Fruit fly (Drosophila melanogaster): ENCODE measurements around the gene CG10903.

The CG10903 gene

DNA sequence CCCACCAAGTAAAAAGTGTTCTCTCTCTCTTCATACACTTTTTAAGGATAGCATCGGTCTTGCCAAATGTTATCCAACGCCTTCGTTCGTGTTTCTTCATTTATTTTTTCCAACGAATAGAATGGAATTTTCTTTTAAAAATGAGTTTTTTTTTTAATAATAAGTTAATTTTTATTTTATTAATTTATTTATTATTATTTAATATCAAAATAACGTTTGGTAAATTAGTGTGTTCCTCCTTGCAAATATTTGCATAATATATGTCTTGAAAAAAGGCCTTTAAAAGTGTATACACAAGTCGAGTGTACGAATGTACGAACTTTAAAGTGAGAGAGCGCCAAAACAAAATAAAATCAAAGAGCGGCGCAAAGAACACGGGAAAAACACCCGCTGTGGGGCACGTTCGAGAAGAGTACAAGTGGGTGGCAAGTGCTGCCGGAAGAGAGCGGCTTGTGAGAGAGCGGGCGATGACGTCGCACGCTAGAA lies 3.0 kb upstream of the CG10903 start (continued):
- no peak for TF ChIP-seq jumu (GFP tag; optimal IDR thresholded peaks at IDR 0.05)
- no peak for TF ChIP-seq emc (GFP tag; optimal IDR thresholded peaks at IDR 0.05)
- TF ChIP-seq trh (GFP tag; optimal IDR thresholded peaks at IDR 0.05) = peak; percentile 43
- no peak; the same call in 2 of the 3 replicates for TF ChIP-seq CG34224 (GFP tag; IDR thresholded peaks at IDR 0.05; ENCODE audit: partially characterized antibody)
- no peak for TF ChIP-seq ab (GFP tag; optimal IDR thresholded peaks at IDR 0.05)
- peak; percentile 40 for TF ChIP-seq CG13894 (tag; optimal IDR thresholded peaks at IDR 0.05)
- TF ChIP-seq Hsf (GFP tag; optimal IDR thresholded peaks at IDR 0.05) = peak; percentile 48
- TF ChIP-seq CoRest (tag; optimal IDR thresholded peaks at IDR 0.05) = peak; percentile 97

DNA sequence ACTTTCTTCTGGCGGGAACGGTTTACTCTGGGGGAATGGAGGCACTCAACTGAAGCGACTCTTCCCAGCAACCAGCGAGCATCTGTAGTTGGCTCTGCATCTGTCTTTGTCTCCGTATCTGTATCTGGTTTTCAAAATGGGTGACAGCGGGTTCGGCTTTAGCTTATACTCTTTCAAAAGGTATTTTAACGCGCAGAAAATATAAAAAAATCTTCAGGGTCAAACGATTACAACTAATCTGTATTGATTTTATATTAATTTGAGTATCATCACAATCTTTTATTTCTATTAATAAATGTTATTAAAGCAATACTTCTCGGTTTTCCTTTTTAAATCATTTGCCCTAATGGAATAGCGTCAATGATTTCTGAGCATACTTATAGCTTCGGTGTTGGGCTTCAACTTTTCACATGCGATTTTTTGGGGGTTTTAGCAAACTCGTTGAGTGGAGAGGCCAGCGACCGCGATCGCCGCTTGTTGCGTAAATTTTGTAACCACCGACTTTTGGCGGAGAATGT lies 656 bp upstream of the CG10903 start, which contains the start of gene ImpE3:
Gene ImpE3, minus strand, starts transcription at position 51 of the 518 bp plus-strand sequence.
- peak; percentile 82 for TF ChIP-seq D19A (tag; optimal IDR thresholded peaks at IDR 0.05)
- TF ChIP-seq gem (tag; optimal IDR thresholded peaks at IDR 0.05) = peak; percentile 32
- no peak for TF ChIP-seq maf-S (GFP tag; optimal IDR thresholded peaks at IDR 0.05)
- peak; percentile 66 for TF ChIP-seq lbe (GFP tag; optimal IDR thresholded peaks at IDR 0.05)
- no peak for TF ChIP-seq scrt (GFP tag; optimal IDR thresholded peaks at IDR 0.05)
- peak; percentile 23 for TF ChIP-seq corto (GFP tag; optimal IDR thresholded peaks at IDR 0.05)
- TF ChIP-seq Rfx (GFP tag; IDR thresholded peaks at IDR 0.05) = 0 out of 2 replicates have a peak, but pooled peaks have one; percentile 10

DNA sequence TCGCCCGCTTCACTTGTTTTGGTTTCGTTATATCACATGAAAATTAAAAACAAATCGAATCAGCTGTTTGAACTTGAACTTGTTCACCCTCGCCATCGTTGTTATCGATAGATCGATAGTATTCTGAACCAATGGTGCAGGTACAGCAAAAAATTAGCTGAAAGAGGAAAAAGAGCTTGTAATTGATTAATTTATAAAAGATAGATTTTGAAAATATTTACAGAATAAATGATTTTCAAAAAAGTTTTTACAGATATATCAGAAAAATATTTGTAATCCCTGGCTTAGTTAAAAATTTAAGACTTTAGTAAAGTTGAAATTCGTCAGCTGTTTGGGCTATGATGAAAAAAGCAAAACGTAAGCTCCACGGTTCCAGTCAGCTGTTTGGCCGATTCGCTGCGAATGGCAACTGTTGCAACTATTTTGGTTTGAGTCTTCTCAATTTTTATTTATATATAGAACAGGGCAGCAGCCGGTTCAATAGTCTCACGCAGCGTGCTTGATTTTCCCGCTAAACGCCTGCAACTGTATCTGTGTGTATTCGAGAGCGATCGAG lies 2.8 kb downstream of the CG10903 start, which contains the start of the genes CG11035 and unc-45:
Gene CG11035, minus strand, starts transcription at position 87 of the 556 bp plus-strand sequence.
Gene unc-45, plus strand, starts transcription at position 379 of the 556 bp plus-strand sequence.
- TF ChIP-seq Mrtf (GFP tag; IDR thresholded peaks at IDR 0.05) (no peak), cato (GFP tag; optimal IDR thresholded peaks at IDR 0.05; ENCODE audit: borderline replicate concordance) (no peak), Oli (tag; optimal IDR thresholded peaks at IDR 0.05) (no peak), vvl (GFP tag; IDR thresholded peaks at IDR 0.05) (peak; percentile 42), CG4707 (GFP tag; optimal IDR thresholded peaks at IDR 0.05) (no peak), CG3847 (GFP tag; IDR thresholded peaks at IDR 0.05) (no peak), az2 (GFP tag; optimal IDR thresholded peaks at IDR 0.05) (peak; percentile 12), Atf3 (GFP tag; optimal IDR thresholded peaks at IDR 0.05) (no peak), HLH3B (GFP tag; IDR thresholded peaks at IDR 0.05) (0 out of 2 replicates have a peak, but pooled peaks have one; percentile 23), jumu (GFP tag; optimal IDR thresholded peaks at IDR 0.05) (no peak), zfh2 (GFP tag; optimal IDR thresholded peaks at IDR 0.05) (no peak), sima (GFP tag; optimal IDR thresholded peaks at IDR 0.05) (no peak), unpg (GFP tag; optimal IDR thresholded peaks at IDR 0.05) (peak; percentile 27), Hr3 (GFP tag; optimal IDR thresholded peaks at IDR 0.05) (peak; percentile 1), CG42726 (GFP tag; IDR thresholded peaks at IDR 0.05; ENCODE audit: partially characterized antibody) (no peak), CG3065 (GFP tag; optimal IDR thresholded peaks at IDR 0.05) (no peak), Dref (GFP tag; IDR thresholded peaks at IDR 0.05) (peak; percentile 82), bab2 (GFP tag; optimal IDR thresholded peaks at IDR 0.05) (no peak), pzg (GFP tag; optimal IDR thresholded peaks at IDR 0.05) (peak; percentile 57), Mad (GFP tag; optimal IDR thresholded peaks at IDR 0.05) (no peak), CG6813 (GFP tag; optimal IDR thresholded peaks at IDR 0.05) (no peak), ap (GFP tag; IDR thresholded peaks at IDR 0.05) (no peak), h (optimal IDR thresholded peaks at IDR 0.05) (no peak), Dp (GFP tag; optimal IDR thresholded peaks at IDR 0.05) (peak; percentile 27), tx (GFP tag; optimal IDR thresholded peaks at IDR 0.05) (no peak), Fer3 (tag; optimal IDR thresholded peaks at IDR 0.05) (no peak), lbe (GFP tag; optimal IDR thresholded peaks at IDR 0.05) (peak; percentile 65), CG1529 (GFP tag; optimal IDR thresholded peaks at IDR 0.05) (no peak), CTCF (GFP tag; optimal IDR thresholded peaks at IDR 0.05) (no peak), Dek (tag; optimal IDR thresholded peaks at IDR 0.05) (peak; percentile 22), CG10565 (GFP tag; optimal IDR thresholded peaks at IDR 0.05) (no peak), PHDP (tag; optimal IDR thresholded peaks at IDR 0.05) (peak; percentile 44), CG9609 (GFP tag; optimal IDR thresholded peaks at IDR 0.05) (no peak), CG17328 (GFP tag; IDR thresholded peaks at IDR 0.05) (no peak), cad (GFP tag; optimal IDR thresholded peaks at IDR 0.05) (no peak)
